Worm (Caenorhabditis elegans): Measurements from ENCODE around the gene rpn-5.

The rpn-5 gene

ce11 chrII:4741527-4742187, 43.4 kb upstream of the rpn-5 start, which contains the start of gene acs-11:
Gene acs-11, plus strand, starts transcription at chrII:4742137.
- peak; percentile 11 for TF ChIP-seq sma-3 (GFP tag; optimal IDR thresholded peaks at IDR 0.05)
- TF ChIP-seq mbf-1 (tag; optimal IDR thresholded peaks at IDR 0.05), result no peak
- peak; percentile 28 for TF ChIP-seq nhr-21 (tag; optimal IDR thresholded peaks at IDR 0.05)
- TF ChIP-seq zag-1 (tag; optimal IDR thresholded peaks at IDR 0.05), result no peak
- TF ChIP-seq alr-1 (tag; optimal IDR thresholded peaks at IDR 0.05), result no peak
- no peak for TF ChIP-seq blmp-1 (tag; optimal IDR thresholded peaks at IDR 0.05; ENCODE audit: insufficient read depth)
- TF ChIP-seq crh-2 (tag; optimal IDR thresholded peaks at IDR 0.05), result peak; percentile 19
- no peak for TF ChIP-seq skn-1 (tag; optimal IDR thresholded peaks at IDR 0.05)
- TF ChIP-seq lin-11 (tag; optimal IDR thresholded peaks at IDR 0.05), result no peak
- peak; percentile 0 for TF ChIP-seq nhr-6 (tag; optimal IDR thresholded peaks at IDR 0.05)
- peak; percentile 69 for TF ChIP-seq fos-1 (tag; optimal IDR thresholded peaks at IDR 0.05)
- TF ChIP-seq ZK546.5 (tag; optimal IDR thresholded peaks at IDR 0.05), result no peak
- TF ChIP-seq nhr-23 (tag; optimal IDR thresholded peaks at IDR 0.05), result no peak
- peak; percentile 4 for TF ChIP-seq gmeb-1 (tag; optimal IDR thresholded peaks at IDR 0.05)

DNA sequence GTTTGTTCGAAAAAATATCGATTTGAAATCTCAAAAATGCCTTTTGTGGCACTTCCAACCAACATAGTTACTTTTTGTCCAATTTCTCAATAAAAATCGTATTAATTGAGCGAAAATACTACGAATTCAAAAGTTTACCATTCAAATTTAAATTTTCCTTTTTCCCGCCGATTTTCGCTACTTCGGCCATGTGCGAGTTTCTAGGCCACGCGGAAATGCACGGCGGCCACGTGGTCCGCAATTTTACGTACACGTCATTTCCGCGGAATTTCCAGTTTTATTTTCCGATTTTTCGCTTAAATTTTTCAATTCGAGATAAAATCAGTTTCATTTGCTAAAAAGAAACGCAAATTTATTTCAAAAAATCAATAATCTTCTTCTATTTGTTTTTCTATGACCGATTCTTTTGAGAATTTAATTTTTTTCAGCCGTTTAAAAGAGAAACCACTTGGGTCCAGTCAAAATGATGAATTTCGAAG, 41.8 kb upstream of the rpn-5 start, which contains the start of gene eas-1:
TSS of gene eas-1 (plus strand) at position 429 of the 479 bp plus-strand sequence.
- TF ChIP-seq unc-55 (GFP tag; optimal IDR thresholded peaks at IDR 0.05) (peak; percentile 84), sma-9 (GFP tag; optimal IDR thresholded peaks at IDR 0.05) (peak; percentile 87), sma-9 (tag; optimal IDR thresholded peaks at IDR 0.05) (no peak), elt-3 (tag; optimal IDR thresholded peaks at IDR 0.05) (no peak), mdl-1 (tag; optimal IDR thresholded peaks at IDR 0.05) (peak; percentile 73 to 88), nhr-25 (tag; optimal IDR thresholded peaks at IDR 0.05) (peak; percentile 75), ztf-11 (tag; optimal IDR thresholded peaks at IDR 0.05) (no peak), lin-39 (tag; optimal IDR thresholded peaks at IDR 0.05) (no peak), nhr-6 (tag; optimal IDR thresholded peaks at IDR 0.05) (no peak), F13H6.1 (tag; optimal IDR thresholded peaks at IDR 0.05) (peak; percentile 65), C34F6.9 (tag; optimal IDR thresholded peaks at IDR 0.05) (peak; percentile 86), R02D3.7 (tag; optimal IDR thresholded peaks at IDR 0.05) (no peak), nhr-11 (tag; optimal IDR thresholded peaks at IDR 0.05) (no peak), skn-1 (tag; optimal IDR thresholded peaks at IDR 0.05) (peak; percentile 32), elt-1 (tag; optimal IDR thresholded peaks at IDR 0.05) (no peak), peb-1 (tag; optimal IDR thresholded peaks at IDR 0.05) (no peak), ztf-1 (GFP tag; conservative IDR thresholded peaks at IDR 0.05) (no peak), blmp-1 (tag; optimal IDR thresholded peaks at IDR 0.05; ENCODE audit: insufficient read depth) (peak; percentile 14), crh-2 (tag; optimal IDR thresholded peaks at IDR 0.05) (peak; percentile 95), dmd-4 (tag; optimal IDR thresholded peaks at IDR 0.05) (no peak), lin-13 (GFP tag; optimal IDR thresholded peaks at IDR 0.05) (peak; percentile 58), snpc-4 (tag; optimal IDR thresholded peaks at IDR 0.05) (peak; percentile 28), lsy-2 (tag; optimal IDR thresholded peaks at IDR 0.05) (peak; percentile 74 to 90), mbf-1 (tag; optimal IDR thresholded peaks at IDR 0.05) (no peak), nhr-12 (tag; optimal IDR thresholded peaks at IDR 0.05) (no peak), unc-62 (GFP tag; optimal IDR thresholded peaks at IDR 0.05) (no peak), gmeb-1 (tag; optimal IDR thresholded peaks at IDR 0.05) (peak; percentile 95), nhr-10 (tag; optimal IDR thresholded peaks at IDR 0.05) (no peak), nhr-237 (tag; optimal IDR thresholded peaks at IDR 0.05) (no peak), nhr-21 (tag; optimal IDR thresholded peaks at IDR 0.05) (peak; percentile 60), unc-39 (tag; optimal IDR thresholded peaks at IDR 0.05) (no peak), fos-1 (tag; optimal IDR thresholded peaks at IDR 0.05) (peak; percentile 40), zag-1 (tag; optimal IDR thresholded peaks at IDR 0.05) (no peak), aly-2 (tag; optimal IDR thresholded peaks at IDR 0.05) (no peak), ZK546.5 (tag; optimal IDR thresholded peaks at IDR 0.05) (peak; percentile 27), ztf-4 (tag; optimal IDR thresholded peaks at IDR 0.05) (no peak), lin-11 (tag; optimal IDR thresholded peaks at IDR 0.05) (peak; percentile 41), Y55F3AM.14 (GFP tag; optimal IDR thresholded peaks at IDR 0.05) (no peak), ceh-16 (tag; optimal IDR thresholded peaks at IDR 0.05) (no peak), nhr-129 (tag; optimal IDR thresholded peaks at IDR 0.05) (peak; percentile 28), egl-27 (tag; optimal IDR thresholded peaks at IDR 0.05) (no peak), nhr-77 (tag; optimal IDR thresholded peaks at IDR 0.05) (no peak), nhr-23 (tag; optimal IDR thresholded peaks at IDR 0.05) (no peak), alr-1 (tag; optimal IDR thresholded peaks at IDR 0.05) (no peak), sma-3 (GFP tag; optimal IDR thresholded peaks at IDR 0.05) (peak; percentile 75), sem-4 (tag; optimal IDR thresholded peaks at IDR 0.05) (peak; percentile 39), mab-5 (tag; optimal IDR thresholded peaks at IDR 0.05) (peak; percentile 35), ama-1 (optimal IDR thresholded peaks at IDR 0.05) (no peak), ceh-82 (tag; optimal IDR thresholded peaks at IDR 0.05) (no peak)

Data from whole organism, L2 larva.